Worm (Caenorhabditis elegans) whole organism, late embryonic: ENCODE measurements around the gene K09E9.3.

ENCODE experiments used
- F13H6.1 ChIP-seq: sonication (generic microtip); optimal IDR thresholded peaks from 2 replicates; lab custom pipeline; 2016; ENCODE audit warnings: missing genetic modification characterization, missing compliant biosample characterization
- K02D7.2 ChIP-seq: sonication (generic microtip); optimal IDR thresholded peaks from 2 replicates; lab custom pipeline; 2017; ENCODE audit warnings: mild to moderate bottlenecking, missing genetic modification characterization, missing compliant biosample characterization
- K09A11.1 ChIP-seq: sonication (generic microtip); optimal IDR thresholded peaks from 2 replicates; lab custom pipeline; 2017; ENCODE audit warnings: antibody characterized with exemption, mild to moderate bottlenecking, missing genetic modification characterization, missing compliant biosample characterization; ENCODE audit not compliant: insufficient read depth
- Y22D7AL.16 ChIP-seq: sonication (generic microtip); optimal IDR thresholded peaks from 2 replicates; lab custom pipeline; 2016; ENCODE audit warnings: missing genetic modification characterization, missing compliant biosample characterization
- ahr-1 ChIP-seq: sonication (generic microtip); optimal IDR thresholded peaks from 2 replicates; lab custom pipeline; 2016; ENCODE audit warnings: missing genetic modification characterization, missing compliant biosample characterization
- ama-1 ChIP-seq: fragments of 150-350 bp; optimal IDR thresholded peaks from 2 replicates; lab custom pipeline; 2014
- ceh-31 ChIP-seq: sonication (generic microtip); optimal IDR thresholded peaks from 2 replicates; lab custom pipeline; 2016; ENCODE audit warnings: missing genetic modification characterization, missing compliant biosample characterization
- ceh-34 ChIP-seq: sonication (generic microtip); optimal IDR thresholded peaks from 2 replicates; lab custom pipeline; 2016; ENCODE audit warnings: mild to moderate bottlenecking, missing genetic modification characterization, missing compliant biosample characterization
- ceh-45 ChIP-seq: fragments of 200-800 bp; sonication (Bioruptor generic); IDR thresholded peaks from 2 replicates; pipeline ENCODE4 v1.3.6; 2022; ENCODE audit warnings: missing genetic modification reagents, missing genetic modification characterization, missing compliant biosample characterization
- ceh-6 ChIP-seq: fragments of 200-800 bp; sonication (Bioruptor generic); optimal IDR thresholded peaks from 2 replicates; lab custom pipeline; 2018; ENCODE audit warnings: mild to moderate bottlenecking, missing genetic modification characterization, missing compliant biosample characterization
- che-1 ChIP-seq: sonication (generic microtip); optimal IDR thresholded peaks from 2 replicates; lab custom pipeline; 2016; ENCODE audit warnings: mild to moderate bottlenecking, missing genetic modification characterization, missing compliant biosample characterization
- dmd-4 ChIP-seq: sonication (generic microtip); optimal IDR thresholded peaks from 2 replicates; lab custom pipeline; 2016; ENCODE audit warnings: borderline replicate concordance, missing genetic modification characterization, missing compliant biosample characterization
- dve-1 ChIP-seq: sonication (generic microtip); optimal IDR thresholded peaks from 2 replicates; lab custom pipeline; 2017; ENCODE audit warnings: antibody characterized with exemption, mild to moderate bottlenecking, missing genetic modification characterization, missing compliant biosample characterization
- elt-2 ChIP-seq: sonication (generic microtip); optimal IDR thresholded peaks from 2 replicates; lab custom pipeline; 2016; ENCODE audit warnings: missing genetic modification reagents, missing genetic modification characterization, missing compliant biosample characterization
- elt-4 ChIP-seq: sonication (generic microtip); optimal IDR thresholded peaks from 2 replicates; lab custom pipeline; 2016; ENCODE audit warnings: missing genetic modification characterization, missing compliant biosample characterization
- eyg-1 ChIP-seq: sonication (generic microtip); optimal IDR thresholded peaks from 2 replicates; lab custom pipeline; 2016; ENCODE audit warnings: missing genotype, missing genetic modification characterization, missing compliant biosample characterization
- gmeb-2 ChIP-seq: sonication (generic microtip); optimal IDR thresholded peaks from 2 replicates; lab custom pipeline; 2016; ENCODE audit warnings: missing genetic modification characterization, inconsistent platforms, missing compliant biosample characterization
- hlh-13 ChIP-seq: fragments of 200-800 bp; sonication (Bioruptor generic); optimal IDR thresholded peaks from 2 replicates; lab custom pipeline; 2018; ENCODE audit warnings: mild to moderate bottlenecking, missing genetic modification characterization, missing compliant biosample characterization
- hlh-15 ChIP-seq: sonication (generic microtip); optimal IDR thresholded peaks from 2 replicates; lab custom pipeline; 2016; ENCODE audit warnings: missing genetic modification characterization, missing compliant biosample characterization
- hlh-30 ChIP-seq: sonication (generic microtip); optimal IDR thresholded peaks from 2 replicates; lab custom pipeline; 2017; ENCODE audit warnings: antibody characterized with exemption, missing genetic modification characterization, missing compliant biosample characterization; ENCODE audit not compliant: insufficient read depth
- hlh-6 ChIP-seq: sonication (generic microtip); optimal IDR thresholded peaks from 2 replicates; lab custom pipeline; 2016; ENCODE audit warnings: missing genotype, missing genetic modification characterization, missing compliant biosample characterization
- hlh-8 ChIP-seq: sonication (generic microtip); optimal IDR thresholded peaks from 2 replicates; lab custom pipeline; 2016; ENCODE audit warnings: missing genotype, missing genetic modification characterization, missing compliant biosample characterization
- lim-6 ChIP-seq: sonication (generic microtip); optimal IDR thresholded peaks from 2 replicates; lab custom pipeline; 2016; ENCODE audit warnings: missing genetic modification characterization, missing compliant biosample characterization
- madf-2 ChIP-seq: sonication (generic microtip); optimal IDR thresholded peaks from 2 replicates; lab custom pipeline; 2017; ENCODE audit warnings: missing genetic modification characterization, missing compliant biosample characterization
- nfya-1 ChIP-seq: sonication (generic microtip); optimal IDR thresholded peaks from 2 replicates; lab custom pipeline; 2017; ENCODE audit warnings: missing genetic modification characterization, mild to moderate bottlenecking, missing compliant biosample characterization, antibody characterized with exemption, moderate library complexity
- odd-2 ChIP-seq: sonication (generic microtip); optimal IDR thresholded peaks from 2 replicates; lab custom pipeline; 2017; ENCODE audit warnings: antibody characterized with exemption, mild to moderate bottlenecking, missing genetic modification characterization, missing compliant biosample characterization
- pat-9 ChIP-seq: fragments of 200-800 bp; sonication (Bioruptor generic); optimal IDR thresholded peaks from 2 replicates; lab custom pipeline; 2018; ENCODE audit warnings: mild to moderate bottlenecking, missing genetic modification characterization, moderate library complexity, missing compliant biosample characterization
- pax-1 ChIP-seq: fragments of 150-350 bp; optimal IDR thresholded peaks from 2 replicates; lab custom pipeline; 2014; ENCODE audit warnings: missing biosample characterization, missing genetic modification characterization
- pha-2 ChIP-seq: sonication (generic microtip); optimal IDR thresholded peaks from 2 replicates; lab custom pipeline; 2017; ENCODE audit warnings: mild to moderate bottlenecking, missing genetic modification characterization, missing compliant biosample characterization
- pha-4 ChIP-seq: fragments of 150-350 bp; optimal IDR thresholded peaks from 2 replicates; lab custom pipeline; 2018; ENCODE audit warnings: missing biosample characterization, missing genetic modification reagents, missing genetic modification characterization
- pqm-1 ChIP-seq: sonication (generic microtip); optimal IDR thresholded peaks from 2 replicates; lab custom pipeline; 2016; ENCODE audit warnings: missing genetic modification characterization, missing compliant biosample characterization
- pros-1 ChIP-seq: fragments of 150-350 bp; optimal IDR thresholded peaks from 2 replicates; lab custom pipeline; 2014; ENCODE audit warnings: missing biosample characterization, missing genetic modification reagents, missing genetic modification characterization
- ref-2 ChIP-seq: sonication (generic microtip); optimal IDR thresholded peaks from 2 replicates; lab custom pipeline; 2016; ENCODE audit warnings: missing genetic modification characterization, missing compliant biosample characterization
- rnt-1 ChIP-seq: sonication (generic microtip); optimal IDR thresholded peaks from 2 replicates; lab custom pipeline; 2016; ENCODE audit warnings: missing genetic modification characterization, missing compliant biosample characterization
- sdc-2 ChIP-seq: sonication (generic microtip); optimal IDR thresholded peaks from 2 replicates; lab custom pipeline; 2016; ENCODE audit warnings: missing genotype, missing genetic modification characterization, missing compliant biosample characterization
- sox-2 ChIP-seq: fragments of 200-800 bp; sonication (Bioruptor generic); IDR thresholded peaks from 2 replicates; pipeline ENCODE4 v1.3.6; 2022; ENCODE audit warnings: missing genetic modification reagents, missing genetic modification characterization, missing compliant biosample characterization
- sox-4 ChIP-seq: sonication (generic microtip); optimal IDR thresholded peaks from 2 replicates; lab custom pipeline; 2017; ENCODE audit warnings: mild to moderate bottlenecking, missing genetic modification characterization, inconsistent platforms, missing compliant biosample characterization
- tbx-7 ChIP-seq: sonication (generic microtip); optimal IDR thresholded peaks from 2 replicates; lab custom pipeline; 2016; ENCODE audit warnings: missing genotype, missing genetic modification characterization, missing compliant biosample characterization
- unc-3 ChIP-seq, 2 experiments: fragments of 200-800 bp in 1 of 2; sonication (Bioruptor generic) in 1 of 2; sonication (generic microtip) in 1 of 2; conservative IDR thresholded peaks in 1 of 2; optimal IDR thresholded peaks in 1 of 2; 2 replicates each; pipeline versions ENCODE4 v1.3.6 to Lab custom; 2016 to 2022; ENCODE audit warnings: missing compliant biosample characterization in 2 of 2, missing genetic modification characterization in 2 of 2, missing genetic modification reagents in 1 of 2
- unc-42 ChIP-seq: sonication (generic microtip); optimal IDR thresholded peaks from 2 replicates; lab custom pipeline; 2016; ENCODE audit warnings: missing genotype, missing genetic modification characterization, missing compliant biosample characterization
- unc-86 ChIP-seq: sonication (generic microtip); optimal IDR thresholded peaks from 2 replicates; lab custom pipeline; 2016; ENCODE audit warnings: missing genetic modification characterization, missing compliant biosample characterization
- zip-5 ChIP-seq: sonication (generic microtip); optimal IDR thresholded peaks from 2 replicates; lab custom pipeline; 2016; ENCODE audit warnings: missing genetic modification characterization, missing compliant biosample characterization

K09E9.3 gene

DNA sequence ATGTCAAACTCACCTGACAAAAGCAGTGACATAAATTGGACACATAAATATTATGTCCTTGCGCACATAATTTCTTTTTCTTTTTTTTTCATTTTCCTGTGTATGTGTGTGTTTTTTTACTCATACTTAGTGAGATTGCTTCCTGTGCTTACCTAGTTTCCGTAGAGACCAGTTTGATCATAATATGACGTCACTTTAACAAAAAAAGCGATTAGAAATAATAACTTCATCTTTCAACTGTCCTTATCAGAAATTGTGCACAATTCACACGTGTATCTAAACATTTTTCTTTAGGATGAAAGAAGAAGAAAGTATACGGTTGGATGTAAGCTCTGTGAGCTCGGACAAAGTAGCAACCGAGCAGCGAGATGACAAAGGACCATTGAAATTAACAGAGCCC lies 8.4 kb upstream of the K09E9.3 start:
- TF ChIP-seq gmeb-2, result no peak
- no peak for TF ChIP-seq sdc-2 (tag; lab: Kevin White, UChicago)
- no peak for TF ChIP-seq elt-2 (tag; lab: Kevin White, UChicago)

DNA sequence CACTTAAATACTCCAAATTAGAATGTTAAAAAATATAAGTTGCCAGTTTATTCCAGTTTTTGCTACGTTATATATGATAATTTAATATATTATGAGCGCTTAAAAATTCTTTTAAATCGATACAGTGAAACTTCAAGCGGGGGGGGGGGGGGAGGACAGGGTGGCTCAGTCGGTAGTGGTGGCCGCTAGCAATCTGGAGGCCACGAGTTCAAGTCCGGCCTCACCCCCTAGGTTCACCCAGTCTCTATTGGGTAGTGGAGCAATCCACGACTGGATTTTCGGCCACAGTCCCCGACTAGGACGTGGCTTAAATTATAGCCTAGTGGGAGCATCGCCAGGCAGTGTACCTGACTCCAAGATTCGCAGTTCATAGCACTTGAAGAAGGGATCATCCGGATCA lies 7.4 kb upstream of the K09E9.3 start:
- TF ChIP-seq hlh-13 (no peak), ahr-1 (no peak), eyg-1 (tag; lab: Kevin White, UChicago) (no peak), hlh-8 (tag; lab: Kevin White, UChicago) (no peak), sdc-2 (tag; lab: Kevin White, UChicago) (no peak), hlh-15 (tag; lab: Kevin White, UChicago) (no peak), ama-1 (lab: Kevin White, UChicago) (no peak), odd-2 (tag; lab: Kevin White, UChicago) (no peak), sox-2 (no peak), unc-86 (tag; lab: Kevin White, UChicago) (no peak), gmeb-2 (no peak), ceh-31 (no peak), F13H6.1 (no peak), che-1 (tag; lab: Kevin White, UChicago) (no peak), dmd-4 (tag; lab: Kevin White, UChicago) (no peak), rnt-1 (no peak), ceh-6 (GFP tag; lab: Kevin White, UChicago) (no peak), unc-42 (tag; lab: Kevin White, UChicago) (no peak), hlh-6 (tag; lab: Kevin White, UChicago) (no peak)
- TF ChIP-seq, all 69 proteins: peak for 0

DNA sequence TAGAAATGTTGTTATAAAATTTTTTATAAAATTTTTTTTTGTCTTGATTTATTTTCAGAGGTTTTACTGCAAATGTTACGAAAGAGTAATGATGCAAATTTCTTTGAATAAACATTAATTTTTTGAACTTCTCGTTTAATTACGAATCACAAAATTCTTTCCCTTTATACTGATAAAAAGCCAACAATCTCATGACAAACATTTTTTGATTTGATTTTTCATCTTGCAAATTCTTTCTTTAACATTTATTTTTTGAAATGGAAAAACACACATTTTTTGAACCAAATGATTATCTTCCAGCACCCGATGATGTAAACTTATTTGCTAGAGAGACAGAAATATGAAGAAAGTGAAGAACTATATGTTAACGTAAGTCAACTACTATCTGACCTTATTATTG lies 6.6 kb upstream of the K09E9.3 start, which contains the start of gene K09E9.1:
Gene K09E9.1 (plus strand): TSS at position 301 of the 400 bp plus-strand sequence.
- no peak for TF ChIP-seq ceh-45 (GFP tag; lab: Robert Waterston, UW)
- no peak for TF ChIP-seq K09A11.1 (tag; lab: Kevin White, UChicago)

DNA sequence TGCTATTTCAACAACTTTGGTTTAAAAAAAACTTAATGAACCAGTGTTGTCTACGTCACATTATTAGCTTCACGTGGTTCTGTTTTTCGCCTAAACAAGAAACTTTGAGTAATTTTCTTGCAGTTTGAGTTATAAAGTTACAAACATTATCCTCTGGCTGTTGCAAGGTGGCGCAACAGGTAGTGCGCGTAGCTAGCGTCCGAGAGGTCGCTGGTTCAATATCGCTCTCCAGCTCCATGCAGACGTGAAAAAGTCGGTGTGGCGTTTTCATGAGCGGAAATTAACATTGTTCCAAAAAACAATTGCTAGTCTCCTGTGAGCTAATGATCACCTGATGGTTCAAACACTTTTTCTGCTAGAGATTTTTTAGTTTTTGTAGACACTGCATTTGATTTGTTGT lies 5.7 kb upstream of the K09E9.3 start:
- TF ChIP-seq ahr-1 (no peak), pha-4 (no peak)

DNA sequence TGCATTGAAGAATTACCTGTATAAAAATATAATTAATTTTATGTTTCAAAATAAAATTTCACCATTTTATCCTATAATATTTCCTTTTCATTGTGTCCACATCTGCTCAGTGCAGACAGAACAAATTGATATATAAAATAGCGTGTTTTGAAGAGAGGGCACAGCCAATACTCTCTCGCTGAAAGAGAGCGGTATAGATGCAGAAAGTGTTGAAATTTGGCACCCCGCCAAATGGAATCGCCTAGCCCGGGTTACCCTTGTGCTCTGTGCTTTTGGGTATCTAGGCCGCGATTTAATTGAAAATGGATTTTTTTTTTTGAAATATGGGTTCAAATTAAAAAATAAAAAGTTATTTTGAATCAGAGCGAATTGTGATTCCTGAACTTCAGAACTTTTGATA lies 3.6 kb upstream of the K09E9.3 start:
- no peak for TF ChIP-seq F13H6.1
- TF ChIP-seq hlh-13, result no peak
- no peak for TF ChIP-seq sox-4 (tag; lab: Kevin White, UChicago)
- no peak for TF ChIP-seq tbx-7 (tag; lab: Kevin White, UChicago)
- TF ChIP-seq lim-6, result no peak
- no peak for TF ChIP-seq pros-1 (tag; lab: Kevin White, UChicago)
- TF ChIP-seq elt-4 (tag; lab: Kevin White, UChicago), result no peak
- TF ChIP-seq pqm-1, result no peak
- peak; percentile 67 for TF ChIP-seq ceh-34 (tag; lab: Kevin White, UChicago)
- TF ChIP-seq madf-2, result no peak
- no peak for TF ChIP-seq pat-9
- TF ChIP-seq unc-42 (tag; lab: Kevin White, UChicago), result peak; percentile 29
- TF ChIP-seq nfya-1 (tag; lab: Kevin White, UChicago), result no peak
- TF ChIP-seq, all 69 proteins: peak for 2

DNA sequence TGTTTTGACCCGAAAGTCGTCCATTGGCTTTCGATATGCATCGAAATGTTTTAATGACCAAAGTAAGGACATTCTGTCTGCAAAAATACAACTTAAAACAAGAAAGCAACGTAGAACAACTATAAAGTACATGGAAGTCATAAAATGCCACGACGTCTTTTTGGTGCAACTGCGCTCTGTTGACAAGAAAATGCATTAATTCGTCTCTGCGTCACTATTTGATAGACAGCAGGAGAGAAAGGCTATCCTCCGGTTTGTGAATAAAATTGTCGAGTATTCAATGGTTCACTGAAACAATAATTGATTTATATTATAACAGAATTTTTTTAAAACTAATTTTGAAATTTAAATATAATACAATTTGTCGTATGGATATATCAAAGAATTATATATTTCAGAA lies 2.8 kb upstream of the K09E9.3 start, which contains the start of gene ergi-3:
Gene ergi-3 (minus strand): TSS at position 311 of the 400 bp plus-strand sequence.
- TF ChIP-seq hlh-30 (tag; lab: Kevin White, UChicago), result no peak
- TF ChIP-seq pha-4, result no peak
- TF ChIP-seq K02D7.2 (tag; lab: Kevin White, UChicago), result no peak
- TF ChIP-seq ref-2 (tag; lab: Kevin White, UChicago), result no peak
- no peak for TF ChIP-seq hlh-15 (tag; lab: Kevin White, UChicago)
- no peak for TF ChIP-seq unc-86 (tag; lab: Kevin White, UChicago)
- no peak for TF ChIP-seq zip-5 (tag; lab: Kevin White, UChicago)
- no peak for TF ChIP-seq madf-2
- no peak for TF ChIP-seq tbx-7 (tag; lab: Kevin White, UChicago)
- no peak for TF ChIP-seq unc-3 (GFP tag; conservative IDR thresholded peaks at IDR 0.05; lab: Robert Waterston, UW)
- no peak for TF ChIP-seq unc-3 (tag; optimal IDR thresholded peaks at IDR 0.05; lab: Kevin White, UChicago)
- no peak for TF ChIP-seq pat-9
- no peak for TF ChIP-seq rnt-1
- TF ChIP-seq pha-2 (tag; lab: Kevin White, UChicago), result no peak
- TF ChIP-seq dve-1 (tag; lab: Kevin White, UChicago), result peak; percentile 28
- TF ChIP-seq ceh-34 (tag; lab: Kevin White, UChicago), result no peak
- peak; percentile 84 for TF ChIP-seq unc-42 (tag; lab: Kevin White, UChicago)
- no peak for TF ChIP-seq ahr-1
- TF ChIP-seq odd-2 (tag; lab: Kevin White, UChicago), result no peak
- TF ChIP-seq eyg-1 (tag; lab: Kevin White, UChicago), result no peak
- peak; percentile 18 for TF ChIP-seq nfya-1 (tag; lab: Kevin White, UChicago)
- no peak for TF ChIP-seq pax-1
- TF ChIP-seq Y22D7AL.16 (tag; lab: Kevin White, UChicago), result no peak
- no peak for TF ChIP-seq K09A11.1 (tag; lab: Kevin White, UChicago)
